Worm (Caenorhabditis elegans) whole organism, L4 larva: ENCODE results near the gene srj-45.

Experiments used
- F26F4.8 ChIP-seq: fragments of 200-800 bp; sonication (Bioruptor generic); conservative IDR thresholded peaks from 2 replicates; pipeline ENCODE4 v1.3.6; 2022; ENCODE audit warnings: missing genetic modification characterization, missing compliant biosample characterization
- F37D6.2 ChIP-seq: sonication (generic microtip); optimal IDR thresholded peaks from 2 replicates; lab custom pipeline; 2016; ENCODE audit warnings: mild to moderate bottlenecking, missing genetic modification characterization, missing compliant biosample characterization
- R02D3.7 ChIP-seq: fragments of 150-350 bp; sonication (generic microtip); optimal IDR thresholded peaks from 3 replicates; lab custom pipeline; 2014; ENCODE audit warnings: missing biosample characterization, missing genetic modification characterization
- T26A8.4 ChIP-seq: fragments of 200-800 bp; sonication (Bioruptor generic); IDR thresholded peaks from 2 replicates; pipeline ENCODE4 v1.3.6; 2022; ENCODE audit warnings: missing genetic modification characterization, missing compliant biosample characterization
- ceh-20 ChIP-seq: fragments of 200-800 bp; sonication (Bioruptor generic); IDR thresholded peaks from 2 replicates; pipeline ENCODE4 v1.3.6; 2022; ENCODE audit warnings: missing genetic modification reagents, missing genetic modification characterization, missing compliant biosample characterization
- ceh-62 ChIP-seq: sonication (generic microtip); optimal IDR thresholded peaks from 2 replicates; lab custom pipeline; 2017; ENCODE audit warnings: missing biosample characterization, missing genetic modification characterization
- ctbp-1 ChIP-seq: fragments of 200-800 bp; sonication (Bioruptor generic); IDR thresholded peaks from 2 replicates; pipeline ENCODE4 v1.3.6; 2022; ENCODE audit warnings: missing genetic modification reagents, missing genetic modification characterization, missing compliant biosample characterization
- daf-16 ChIP-seq, 3 experiments: sonication (generic microtip); optimal IDR thresholded peaks; 2 replicates each; lab custom pipeline; 2016 to 2017; ENCODE audit warnings: missing genetic modification characterization in 3 of 3, missing genetic modification reagents in 3 of 3, mild to moderate bottlenecking in 2 of 3, missing compliant biosample characterization in 2 of 3, missing biosample characterization in 1 of 3, moderate library complexity in 1 of 3
- daf-8 ChIP-seq: fragments of 200-800 bp; sonication (Bioruptor generic); IDR thresholded peaks from 2 replicates; pipeline ENCODE4 v1.3.6; 2022; ENCODE audit warnings: missing genetic modification characterization, missing compliant biosample characterization
- dmd-6 ChIP-seq: fragments of 200-800 bp; sonication (Bioruptor generic); IDR thresholded peaks from 2 replicates; pipeline ENCODE4 v1.3.6; 2022; ENCODE audit warnings: missing genetic modification reagents, missing genetic modification characterization, missing compliant biosample characterization
- dpl-1 ChIP-seq: fragments of 150-350 bp; optimal IDR thresholded peaks from 2 replicates; lab custom pipeline; 2014; ENCODE audit warnings: missing biosample characterization, missing genetic modification reagents, missing genetic modification characterization
- fos-1 ChIP-seq: fragments of 150-350 bp; optimal IDR thresholded peaks from 2 replicates; lab custom pipeline; 2014; ENCODE audit warnings: missing biosample characterization, missing genetic modification characterization
- gei-8 ChIP-seq: fragments of 200-800 bp; sonication (Bioruptor generic); optimal IDR thresholded peaks from 2 replicates; lab custom pipeline; 2018; ENCODE audit warnings: mild to moderate bottlenecking, missing genetic modification characterization, missing compliant biosample characterization
- hlh-11 ChIP-seq: fragments of 200-800 bp; sonication (Bioruptor generic); optimal IDR thresholded peaks from 2 replicates; lab custom pipeline; 2018; ENCODE audit warnings: mild to moderate bottlenecking, missing genetic modification characterization, missing compliant biosample characterization
- hlh-30 ChIP-seq: sonication (generic microtip); optimal IDR thresholded peaks from 2 replicates; lab custom pipeline; 2017; ENCODE audit warnings: antibody characterized with exemption, mild to moderate bottlenecking, missing genetic modification characterization, missing compliant biosample characterization; ENCODE audit not compliant: insufficient read depth
- lin-1 ChIP-seq: fragments of 200-800 bp; sonication (Bioruptor generic); IDR thresholded peaks from 2 replicates; pipeline ENCODE4 v1.3.6; 2022; ENCODE audit warnings: missing genetic modification reagents, missing genetic modification characterization, missing compliant biosample characterization
- lin-15B ChIP-seq: fragments of 150-350 bp; sonication (generic microtip); optimal IDR thresholded peaks from 3 replicates; lab custom pipeline; 2014; ENCODE audit warnings: missing biosample characterization, missing genetic modification characterization
- lin-29 ChIP-seq: fragments of 200-800 bp; sonication (Bioruptor generic); IDR thresholded peaks from 2 replicates; pipeline ENCODE4 v1.3.6; 2022; ENCODE audit warnings: missing genetic modification reagents, missing genetic modification characterization, missing compliant biosample characterization
- mdl-1 ChIP-seq, 2 experiments: fragments of 150-350 bp in 1 of 2; sonication (generic microtip) in 1 of 2; optimal IDR thresholded peaks; 2 replicates each; lab custom pipeline; 2014 to 2017; ENCODE audit warnings: missing biosample characterization in 2 of 2, missing genetic modification characterization in 2 of 2
- mdt-29 ChIP-seq: fragments of 200-800 bp; sonication (Bioruptor generic); IDR thresholded peaks from 2 replicates; pipeline ENCODE4 v1.3.6; 2022; ENCODE audit warnings: missing genetic modification reagents, missing genetic modification characterization, missing compliant biosample characterization
- mep-1 ChIP-seq: fragments of 150-350 bp; sonication (generic microtip); optimal IDR thresholded peaks from 3 replicates; lab custom pipeline; 2014; ENCODE audit warnings: missing biosample characterization, missing genetic modification characterization
- nhr-10 ChIP-seq: fragments of 150-350 bp; optimal IDR thresholded peaks from 2 replicates; lab custom pipeline; 2014; ENCODE audit warnings: missing biosample characterization, missing genetic modification characterization
- nhr-102 ChIP-seq: sonication (generic microtip); optimal IDR thresholded peaks from 2 replicates; lab custom pipeline; 2016; ENCODE audit warnings: mild to moderate bottlenecking, missing genetic modification characterization, moderate library complexity, missing compliant biosample characterization
- nhr-111 ChIP-seq: fragments of 200-800 bp; sonication (Bioruptor generic); optimal IDR thresholded peaks from 2 replicates; lab custom pipeline; 2018; ENCODE audit warnings: mild to moderate bottlenecking, missing genetic modification characterization, missing compliant biosample characterization
- nhr-25 ChIP-seq: sonication (generic microtip); optimal IDR thresholded peaks from 2 replicates; lab custom pipeline; 2017; ENCODE audit warnings: missing genetic modification characterization, mild to moderate bottlenecking, missing compliant biosample characterization, antibody characterized with exemption, moderate library complexity, borderline replicate concordance; ENCODE audit not compliant: insufficient read depth
- nhr-28 ChIP-seq: fragments of 150-350 bp; optimal IDR thresholded peaks from 2 replicates; lab custom pipeline; 2014; ENCODE audit warnings: missing biosample characterization, missing genetic modification characterization
- nhr-42 ChIP-seq: fragments of 200-800 bp; sonication (Bioruptor generic); IDR thresholded peaks from 2 replicates; pipeline ENCODE4 v1.3.6; 2022; ENCODE audit warnings: missing genetic modification characterization, missing compliant biosample characterization
- nhr-6 ChIP-seq: fragments of 150-350 bp; optimal IDR thresholded peaks from 2 replicates; lab custom pipeline; 2014; ENCODE audit warnings: missing biosample characterization, missing genetic modification characterization
- nhr-77 ChIP-seq: fragments of 150-350 bp; optimal IDR thresholded peaks from 2 replicates; lab custom pipeline; 2014; ENCODE audit warnings: missing biosample characterization, missing genetic modification characterization
- php-3 ChIP-seq: fragments of 200-800 bp; sonication (Bioruptor generic); IDR thresholded peaks from 2 replicates; pipeline ENCODE4 v1.3.6; 2022; ENCODE audit warnings: missing genetic modification reagents, missing genetic modification characterization, missing compliant biosample characterization
- pqm-1 ChIP-seq: sonication (generic microtip); optimal IDR thresholded peaks from 2 replicates; lab custom pipeline; 2017; ENCODE audit warnings: missing biosample characterization, missing genetic modification characterization
- set-16 ChIP-seq: fragments of 200-800 bp; sonication (Bioruptor generic); IDR thresholded peaks from 2 replicates; pipeline ENCODE4 v1.3.6; 2022; ENCODE audit warnings: missing genetic modification reagents, missing genetic modification characterization, missing compliant biosample characterization
- snpc-1.2 ChIP-seq: fragments of 200-800 bp; sonication (Bioruptor generic); IDR thresholded peaks from 2 replicates; pipeline ENCODE4 v1.3.6; 2022; ENCODE audit warnings: missing genetic modification reagents, missing genetic modification characterization, missing compliant biosample characterization
- tag-97 ChIP-seq: fragments of 200-800 bp; sonication (Bioruptor generic); IDR thresholded peaks from 2 replicates; pipeline ENCODE4 v1.3.6; 2022; ENCODE audit warnings: missing genetic modification characterization, missing compliant biosample characterization
- tra-1 ChIP-seq: fragments of 200-800 bp; sonication (Bioruptor generic); IDR thresholded peaks from 2 replicates; pipeline ENCODE4 v1.3.6; 2022; ENCODE audit warnings: missing genetic modification reagents, missing genetic modification characterization, missing compliant biosample characterization
- zfp-2 ChIP-seq: sonication (generic microtip); optimal IDR thresholded peaks from 2 replicates; lab custom pipeline; 2016; ENCODE audit warnings: mild to moderate bottlenecking, missing genetic modification characterization, missing compliant biosample characterization
- zfp-3 ChIP-seq: fragments of 200-800 bp; sonication (Bioruptor generic); conservative IDR thresholded peaks from 2 replicates; pipeline ENCODE4 v1.3.6; 2022; ENCODE audit warnings: missing genetic modification reagents, missing genetic modification characterization, missing compliant biosample characterization
- zip-2 ChIP-seq: fragments of 150-350 bp; optimal IDR thresholded peaks from 2 replicates; lab custom pipeline; 2014; ENCODE audit warnings: missing biosample characterization, missing genetic modification characterization

Gene srj-45

ce11 chrV:2815956-2816355 is 20.4 kb downstream of the srj-45 start, which contains the start of gene F54E2.5:
Gene F54E2.5, minus strand, starts transcription at chrV:2816056.
- TF ChIP-seq T26A8.4 (GFP tag; lab: Robert Waterston, UW): no peak
- TF ChIP-seq nhr-111 (GFP tag; lab: Kevin White, UChicago): no peak
- TF ChIP-seq hlh-30 (tag; lab: Kevin White, UChicago): no peak
- no peak for TF ChIP-seq fos-1 (tag; lab: Kevin White, UChicago)
- TF ChIP-seq ctbp-1 (GFP tag; lab: Robert Waterston, UW): no peak
- no peak for TF ChIP-seq mdt-29 (GFP tag; lab: Robert Waterston, UW)
- no peak for TF ChIP-seq nhr-42 (GFP tag; lab: Robert Waterston, UW)
- TF ChIP-seq nhr-77: no peak
- no peak for TF ChIP-seq zfp-2 (tag; lab: Kevin White, UChicago)
- TF ChIP-seq dpl-1 (GFP tag; lab: Kevin White, UChicago): no peak
- TF ChIP-seq nhr-102: no peak

ce11 chrV:2813856-2814255 is 22.5 kb downstream of the srj-45 start, which contains the start of gene F54E2.9:
Gene F54E2.9, minus strand, starts transcription at chrV:2813987.
- TF ChIP-seq zfp-2 (tag; lab: Kevin White, UChicago): no peak
- no peak for TF ChIP-seq fos-1 (tag; lab: Kevin White, UChicago)
- no peak for TF ChIP-seq tag-97 (GFP tag; lab: Robert Waterston, UW)
- TF ChIP-seq lin-15B (tag; lab: Kevin White, UChicago): no peak
- no peak for TF ChIP-seq F26F4.8
- no peak for TF ChIP-seq ceh-20 (GFP tag; lab: Robert Waterston, UW)
- TF ChIP-seq tra-1 (GFP tag; lab: Robert Waterston, UW): no peak
- TF ChIP-seq ceh-62 (tag; lab: Kevin White, UChicago): no peak
- no peak for TF ChIP-seq ctbp-1 (GFP tag; lab: Robert Waterston, UW)
- no peak for TF ChIP-seq zip-2 (tag; lab: Kevin White, UChicago)
- TF ChIP-seq pqm-1 (tag; lab: Kevin White, UChicago): no peak
- no peak for TF ChIP-seq gei-8 (GFP tag; lab: Kevin White, UChicago)
- TF ChIP-seq hlh-30 (tag; lab: Kevin White, UChicago): no peak
- TF ChIP-seq R02D3.7 (tag; lab: Kevin White, UChicago): no peak
- no peak for TF ChIP-seq mdl-1 (tag; optimal IDR thresholded peaks at IDR 0.05; lab: Kevin White, UChicago)
- no peak for TF ChIP-seq nhr-25 (tag; lab: Kevin White, UChicago)
- no peak for TF ChIP-seq lin-29 (GFP tag; lab: Robert Waterston, UW)
- TF ChIP-seq snpc-1.2 (GFP tag; lab: Robert Waterston, UW): no peak
- TF ChIP-seq zfp-3 (GFP tag; lab: Robert Waterston, UW): no peak

- TF ChIP-seq mep-1 (tag; lab: Kevin White, UChicago) (no peak), nhr-10 (tag; lab: Kevin White, UChicago) (no peak), nhr-28 (tag; lab: Kevin White, UChicago) (peak; percentile 69), hlh-11 (tag; lab: Kevin White, UChicago) (no peak), php-3 (GFP tag; lab: Robert Waterston, UW) (peak; percentile 23; the same call in 1 of the 2 replicates), set-16 (GFP tag; lab: Robert Waterston, UW) (no peak), F37D6.2 (tag; lab: Kevin White, UChicago) (no peak), nhr-6 (tag; lab: Kevin White, UChicago) (peak; percentile 44), zip-2 (tag; lab: Kevin White, UChicago) (no peak), daf-8 (GFP tag; lab: Robert Waterston, UW) (no peak), pqm-1 (tag; lab: Kevin White, UChicago) (peak; percentile 99), lin-1 (GFP tag; lab: Robert Waterston, UW) (0 out of 2 replicates have a peak, but pooled peaks have one; percentile 23), dmd-6 (GFP tag; lab: Robert Waterston, UW) (peak; percentile 81), daf-16 (GFP tag; optimal IDR thresholded peaks at IDR 0.05; lab: Kevin White, UChicago) (no peak), daf-16 (tag; optimal IDR thresholded peaks at IDR 0.05; lab: Kevin White, UChicago) (peak; percentile 66)
- TF ChIP-seq, all 104 proteins: peak for 7
Measured at ce11 chrV:2810164-2810563, 26.2 kb downstream of the srj-45 start, which contains the start of gene F54E2.1. Gene F54E2.1, plus strand, starts transcription at chrV:2810398.
